Worm (Caenorhabditis elegans) whole organism, young adult: Measurements from ENCODE around the gene D1022.3.

Experiments
- B0035.1 ChIP-seq: sonication (generic microtip); optimal IDR thresholded peaks from 2 replicates; lab custom pipeline; 2016; ENCODE audit warnings: missing genetic modification characterization, mild to moderate bottlenecking, missing compliant biosample characterization, missing genotype, missing genetic modification reagents
- B0261.1 ChIP-seq: sonication (generic microtip); optimal IDR thresholded peaks from 2 replicates; lab custom pipeline; 2016; ENCODE audit warnings: mild to moderate bottlenecking, missing genetic modification characterization, moderate library complexity, missing compliant biosample characterization
- F22D6.2 ChIP-seq: sonication (generic microtip); optimal IDR thresholded peaks from 2 replicates; lab custom pipeline; 2016; ENCODE audit warnings: mild to moderate bottlenecking, missing genetic modification characterization, missing compliant biosample characterization
- F23B12.7 ChIP-seq: sonication (generic microtip); optimal IDR thresholded peaks from 2 replicates; lab custom pipeline; 2017; ENCODE audit warnings: missing genetic modification characterization, mild to moderate bottlenecking, missing compliant biosample characterization, antibody characterized with exemption, moderate library complexity; ENCODE audit not compliant: insufficient read depth
- F39B2.1 ChIP-seq: fragments of 200-800 bp; sonication (Bioruptor generic); IDR thresholded peaks from 2 replicates; pipeline ENCODE4 v1.3.6; 2022; ENCODE audit warnings: missing genetic modification reagents, missing genetic modification characterization, missing compliant biosample characterization
- F52B5.7 ChIP-seq: sonication (generic microtip); optimal IDR thresholded peaks from 2 replicates; lab custom pipeline; 2016; ENCODE audit warnings: mild to moderate bottlenecking, missing genetic modification characterization, missing compliant biosample characterization
- F57A8.1 ChIP-seq: fragments of 200-800 bp; sonication (Bioruptor generic); optimal IDR thresholded peaks from 2 replicates; lab custom pipeline; 2018; ENCODE audit warnings: mild to moderate bottlenecking, missing genetic modification characterization, moderate library complexity, missing compliant biosample characterization
- T07F8.4 ChIP-seq: sonication (generic microtip); optimal IDR thresholded peaks from 2 replicates; lab custom pipeline; 2016; ENCODE audit warnings: mild to moderate bottlenecking, missing genetic modification characterization, moderate library complexity, missing compliant biosample characterization
- Y67H2A.10 ChIP-seq: fragments of 200-800 bp; sonication (Bioruptor generic); conservative IDR thresholded peaks from 2 replicates; pipeline ENCODE4 v1.3.6; 2022; ENCODE audit warnings: missing genetic modification reagents, missing genetic modification characterization, missing compliant biosample characterization
- Y95B8A.8 ChIP-seq: fragments of 200-800 bp; sonication (Bioruptor generic); IDR thresholded peaks from 2 replicates; pipeline ENCODE4 v1.3.6; 2022; ENCODE audit warnings: missing genetic modification reagents, missing genetic modification characterization, missing compliant biosample characterization
- athp-1 ChIP-seq: sonication (generic microtip); optimal IDR thresholded peaks from 2 replicates; lab custom pipeline; 2017; ENCODE audit warnings: mild to moderate bottlenecking, missing genetic modification characterization, missing compliant biosample characterization
- cebp-1 ChIP-seq, 2 experiments: fragments of 200-800 bp in 1 of 2; sonication (Bioruptor generic) in 1 of 2; sonication (generic microtip) in 1 of 2; IDR thresholded peaks in 1 of 2; optimal IDR thresholded peaks in 1 of 2; 2 replicates each; pipeline versions ENCODE4 v1.3.6 to Lab custom; 2017 to 2022; ENCODE audit warnings: missing compliant biosample characterization in 2 of 2, missing genetic modification characterization in 2 of 2, mild to moderate bottlenecking in 1 of 2, missing genetic modification reagents in 1 of 2, moderate library complexity in 1 of 2
- ceh-100 ChIP-seq: fragments of 200-800 bp; sonication (Bioruptor generic); IDR thresholded peaks from 2 replicates; pipeline ENCODE4 v1.3.6; 2022; ENCODE audit warnings: missing genetic modification reagents, missing genetic modification characterization, missing compliant biosample characterization
- ceh-27 ChIP-seq: fragments of 200-800 bp; sonication (Bioruptor generic); optimal IDR thresholded peaks from 2 replicates; lab custom pipeline; 2018; ENCODE audit warnings: mild to moderate bottlenecking, missing genetic modification characterization, moderate library complexity, missing compliant biosample characterization
- ceh-40 ChIP-seq: fragments of 200-800 bp; sonication (Bioruptor generic); IDR thresholded peaks from 2 replicates; pipeline ENCODE4 v1.3.6; 2022; ENCODE audit warnings: missing genetic modification characterization, missing compliant biosample characterization
- ceh-58 ChIP-seq: fragments of 200-800 bp; sonication (Bioruptor generic); IDR thresholded peaks from 2 replicates; pipeline ENCODE4 v1.3.6; 2022; ENCODE audit warnings: missing genetic modification characterization, missing compliant biosample characterization
- ceh-79 ChIP-seq: sonication (generic microtip); optimal IDR thresholded peaks from 2 replicates; lab custom pipeline; 2017; ENCODE audit warnings: mild to moderate bottlenecking, missing genetic modification characterization, missing compliant biosample characterization
- ceh-91 ChIP-seq: fragments of 200-800 bp; sonication (Bioruptor generic); IDR thresholded peaks from 2 replicates; pipeline ENCODE4 v1.3.6; 2022; ENCODE audit warnings: missing genetic modification reagents, missing genetic modification characterization, missing compliant biosample characterization
- dpff-1 ChIP-seq: sonication (generic microtip); optimal IDR thresholded peaks from 2 replicates; lab custom pipeline; 2017; ENCODE audit warnings: mild to moderate bottlenecking, missing genetic modification characterization, missing compliant biosample characterization
- dpl-1 ChIP-seq: fragments of 150-350 bp; optimal IDR thresholded peaks from 2 replicates; lab custom pipeline; 2014; ENCODE audit warnings: missing biosample characterization, missing genetic modification reagents, missing genetic modification characterization
- efl-1 ChIP-seq: fragments of 150-350 bp; optimal IDR thresholded peaks from 2 replicates; lab custom pipeline; 2014; ENCODE audit warnings: missing biosample characterization, missing genetic modification reagents, missing genetic modification characterization
- egl-18 ChIP-seq: fragments of 200-800 bp; sonication (Bioruptor generic); IDR thresholded peaks from 2 replicates; pipeline ENCODE4 v1.3.6; 2022; ENCODE audit warnings: missing genetic modification reagents, missing genetic modification characterization, missing compliant biosample characterization
- egl-44 ChIP-seq: fragments of 200-800 bp; sonication (Bioruptor generic); IDR thresholded peaks from 2 replicates; pipeline ENCODE4 v1.3.6; 2022; ENCODE audit warnings: missing genetic modification reagents, missing genetic modification characterization, missing compliant biosample characterization
- ets-4 ChIP-seq: fragments of 200-800 bp; sonication (Bioruptor generic); optimal IDR thresholded peaks from 2 replicates; lab custom pipeline; 2018; ENCODE audit warnings: mild to moderate bottlenecking, missing genetic modification characterization, missing compliant biosample characterization
- hmg-1.2 ChIP-seq: fragments of 200-800 bp; sonication (Bioruptor generic); IDR thresholded peaks from 2 replicates; pipeline ENCODE4 v1.3.6; 2022; ENCODE audit warnings: missing genetic modification reagents, missing genetic modification characterization, missing compliant biosample characterization
- hmg-20 ChIP-seq: fragments of 200-800 bp; sonication (Bioruptor generic); IDR thresholded peaks from 2 replicates; pipeline ENCODE4 v1.3.6; 2022; ENCODE audit warnings: missing genetic modification reagents, missing genetic modification characterization, missing compliant biosample characterization
- hrde-1 ChIP-seq: sonication (generic microtip); optimal IDR thresholded peaks from 2 replicates; lab custom pipeline; 2016; ENCODE audit warnings: missing genetic modification characterization, mild to moderate bottlenecking, missing compliant biosample characterization, moderate library complexity, missing genotype, missing genetic modification reagents, borderline replicate concordance
- lag-1 ChIP-seq: fragments of 200-800 bp; sonication (Bioruptor generic); IDR thresholded peaks from 2 replicates; pipeline ENCODE4 v1.3.6; 2022; ENCODE audit warnings: missing genetic modification reagents, missing genetic modification characterization, missing compliant biosample characterization
- lin-26 ChIP-seq: fragments of 200-800 bp; sonication (Bioruptor generic); IDR thresholded peaks from 2 replicates; pipeline ENCODE4 v1.3.6; 2022; ENCODE audit warnings: missing genetic modification reagents, missing genetic modification characterization, missing compliant biosample characterization
- lsl-1 ChIP-seq: fragments of 200-800 bp; sonication (Bioruptor generic); optimal IDR thresholded peaks from 2 replicates; lab custom pipeline; 2018; ENCODE audit warnings: mild to moderate bottlenecking, missing genetic modification characterization, moderate library complexity, missing compliant biosample characterization
- madf-3 ChIP-seq: fragments of 200-800 bp; sonication (Bioruptor generic); IDR thresholded peaks from 2 replicates; pipeline ENCODE4 v1.3.6; 2022; ENCODE audit warnings: missing genetic modification reagents, missing genetic modification characterization, missing compliant biosample characterization
- madf-6 ChIP-seq: fragments of 200-800 bp; sonication (Bioruptor generic); IDR thresholded peaks from 2 replicates; pipeline ENCODE4 v1.3.6; 2022; ENCODE audit warnings: missing genetic modification reagents, missing genetic modification characterization, missing compliant biosample characterization
- mel-28 ChIP-seq: sonication (generic microtip); optimal IDR thresholded peaks from 2 replicates; lab custom pipeline; 2016; ENCODE audit warnings: borderline replicate concordance, mild to moderate bottlenecking, missing genetic modification characterization, missing compliant biosample characterization
- mes-4 ChIP-seq: sonication (generic microtip); optimal IDR thresholded peaks from 2 replicates; lab custom pipeline; 2016; ENCODE audit warnings: missing genotype, missing genetic modification characterization, missing compliant biosample characterization
- nhr-27 ChIP-seq: fragments of 200-800 bp; sonication (Bioruptor generic); optimal IDR thresholded peaks from 2 replicates; lab custom pipeline; 2018; ENCODE audit warnings: mild to moderate bottlenecking, missing genetic modification characterization, moderate library complexity, missing compliant biosample characterization
- pbrm-1 ChIP-seq: fragments of 200-800 bp; sonication (Bioruptor generic); IDR thresholded peaks from 2 replicates; pipeline ENCODE4 v1.3.6; 2022; ENCODE audit warnings: missing genetic modification reagents, missing genetic modification characterization, missing compliant biosample characterization
- rcor-1 ChIP-seq: fragments of 200-800 bp; sonication (Bioruptor generic); IDR thresholded peaks from 2 replicates; pipeline ENCODE4 v1.3.6; 2022; ENCODE audit warnings: missing genetic modification reagents, missing genetic modification characterization, missing compliant biosample characterization
- snpc-1.3 ChIP-seq: sonication (generic microtip); optimal IDR thresholded peaks from 2 replicates; lab custom pipeline; 2017; ENCODE audit warnings: missing genetic modification characterization, mild to moderate bottlenecking, missing compliant biosample characterization, antibody characterized with exemption, moderate library complexity, missing genotype, missing genetic modification reagents; ENCODE audit not compliant: insufficient read depth
- snpc-3.4 ChIP-seq: sonication (generic microtip); optimal IDR thresholded peaks from 2 replicates; lab custom pipeline; 2017; ENCODE audit warnings: missing genetic modification characterization, mild to moderate bottlenecking, missing compliant biosample characterization, antibody characterized with exemption, moderate library complexity, missing genotype, missing genetic modification reagents
- snpc-4 ChIP-seq, 5 experiments: fragments of 150-350 bp in 1 of 5; sonication (generic microtip) in 4 of 5; optimal IDR thresholded peaks; 2 replicates each; lab custom pipeline; 2014 to 2018; ENCODE audit warnings: missing genetic modification characterization in 5 of 5, missing biosample characterization in 3 of 5, antibody characterized with exemption in 2 of 5, mild to moderate bottlenecking in 2 of 5, missing compliant biosample characterization in 2 of 5, missing genotype in 2 of 5, moderate library complexity in 2 of 5, missing genetic modification reagents in 1 of 5
- somi-1 ChIP-seq: fragments of 200-800 bp; sonication (Bioruptor generic); optimal IDR thresholded peaks from 2 replicates; lab custom pipeline; 2018; ENCODE audit warnings: mild to moderate bottlenecking, missing genetic modification characterization, missing compliant biosample characterization
- sptf-2 ChIP-seq: fragments of 200-800 bp; sonication (Bioruptor generic); optimal IDR thresholded peaks from 2 replicates; lab custom pipeline; 2018; ENCODE audit warnings: mild to moderate bottlenecking, missing genetic modification characterization, missing compliant biosample characterization
- tlf-1 ChIP-seq: fragments of 200-800 bp; sonication (Bioruptor generic); optimal IDR thresholded peaks from 2 replicates; lab custom pipeline; 2018; ENCODE audit warnings: mild to moderate bottlenecking, missing genetic modification characterization, missing compliant biosample characterization
- ztf-18 ChIP-seq: sonication (generic microtip); optimal IDR thresholded peaks from 2 replicates; lab custom pipeline; 2016; ENCODE audit warnings: missing genotype, mild to moderate bottlenecking, missing genetic modification characterization, missing compliant biosample characterization
- ztf-25 ChIP-seq: fragments of 200-800 bp; sonication (Bioruptor generic); IDR thresholded peaks from 2 replicates; pipeline ENCODE4 v1.3.6; 2022; ENCODE audit warnings: missing genetic modification reagents, missing genetic modification characterization, missing compliant biosample characterization

Gene D1022.3

DNA sequence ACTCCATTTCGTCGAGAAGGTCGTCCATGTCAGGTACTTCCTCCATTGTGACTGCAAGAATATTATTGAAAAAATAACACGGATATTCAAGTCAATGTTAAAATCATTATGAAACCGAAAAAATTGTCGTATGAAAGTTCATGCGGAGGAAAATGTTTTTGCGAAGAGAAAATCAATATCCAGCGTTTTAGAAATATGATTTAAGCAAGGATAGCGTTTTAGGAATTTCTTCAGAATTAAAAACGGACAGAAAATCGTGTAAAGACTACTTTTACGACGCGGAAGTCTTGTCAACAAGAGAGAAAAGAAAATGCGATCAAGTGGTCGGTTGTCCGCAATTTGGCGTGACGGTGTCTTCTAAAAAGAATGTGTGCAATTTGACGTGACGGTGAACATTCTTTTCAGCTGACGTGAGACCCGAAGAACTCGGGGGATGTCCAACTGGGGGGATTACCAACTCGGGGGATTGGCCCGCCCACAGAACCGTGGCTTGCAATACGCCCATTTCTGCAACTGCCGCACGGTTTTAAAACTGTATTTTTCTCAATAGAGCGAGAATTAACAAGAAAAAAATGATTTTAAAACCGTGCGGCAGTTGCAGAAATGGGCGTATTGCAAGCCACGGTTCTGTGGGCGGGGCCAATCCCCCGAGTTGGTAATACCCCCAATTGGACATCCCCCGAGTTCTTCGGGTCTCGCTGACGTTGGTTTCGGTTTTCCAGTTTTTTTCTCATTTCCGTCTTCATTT is 22.6 kb upstream of the D1022.3 start, which contains the start of the genes aka-1 and ubc-6 (continued):
- peak; percentile 88 for TF ChIP-seq ztf-18 (tag; lab: Kevin White, UChicago)
- no peak for TF ChIP-seq F39B2.1
- peak; percentile 54 for TF ChIP-seq F52B5.7
- TF ChIP-seq lag-1 (GFP tag; lab: Robert Waterston, UW), result no peak
- TF ChIP-seq snpc-1.3 (tag; lab: Kevin White, UChicago), result peak; percentile 41
- TF ChIP-seq lin-26, result peak; percentile 94
- no peak for TF ChIP-seq mes-4 (tag; lab: Kevin White, UChicago)
- TF ChIP-seq B0261.1 (tag; lab: Kevin White, UChicago), result peak; percentile 11
- peak; percentile 54 for TF ChIP-seq efl-1 (GFP tag; lab: Kevin White, UChicago)
- TF ChIP-seq Y95B8A.8 (GFP tag; lab: Robert Waterston, UW), result peak; percentile 94
- peak; percentile 54 for TF ChIP-seq snpc-4 (GFP tag; optimal IDR thresholded peaks at IDR 0.05; lab: Kevin White, UChicago)
- peak; percentile 36 to 84 (median 70) for TF ChIP-seq snpc-4 (tag; optimal IDR thresholded peaks at IDR 0.05; lab: Kevin White, UChicago)
- no peak for TF ChIP-seq dpff-1 (tag; lab: Kevin White, UChicago)
- TF ChIP-seq sptf-2 (GFP tag; lab: Kevin White, UChicago), result no peak
- peak; percentile 78 for TF ChIP-seq hmg-20 (GFP tag; lab: Robert Waterston, UW)
- TF ChIP-seq tlf-1 (GFP tag; lab: Kevin White, UChicago), result peak; percentile 89
- peak; percentile 87; the same call in 1 of the 2 replicates for TF ChIP-seq egl-44
- TF ChIP-seq mel-28 (tag; lab: Kevin White, UChicago), result no peak
- peak; percentile 87 for TF ChIP-seq madf-3 (GFP tag; lab: Robert Waterston, UW)
- TF ChIP-seq athp-1, result peak; percentile 88
- no peak for TF ChIP-seq ceh-79 (tag; lab: Kevin White, UChicago)
- TF ChIP-seq ceh-40 (GFP tag; lab: Robert Waterston, UW), result peak; percentile 75; the same call in 1 of the 2 replicates
- TF ChIP-seq T07F8.4 (tag; lab: Kevin White, UChicago), result peak; percentile 69
- peak; percentile 80 for TF ChIP-seq cebp-1 (GFP tag; IDR thresholded peaks at IDR 0.05; lab: Robert Waterston, UW)
- TF ChIP-seq cebp-1 (tag; optimal IDR thresholded peaks at IDR 0.05; lab: Kevin White, UChicago), result peak; percentile 91
- peak; percentile 15 for TF ChIP-seq nhr-27 (tag; lab: Kevin White, UChicago)
- TF ChIP-seq egl-18 (GFP tag; lab: Robert Waterston, UW), result peak; percentile 81; the same call in 1 of the 2 replicates
- peak; percentile 82 for TF ChIP-seq hmg-1.2 (GFP tag; lab: Robert Waterston, UW)
- 0 out of 2 replicates have a peak, but pooled peaks have one; percentile 74 for TF ChIP-seq ceh-58 (GFP tag; lab: Robert Waterston, UW)
- TF ChIP-seq ceh-91, result peak; percentile 93
- TF ChIP-seq B0035.1 (tag; lab: Kevin White, UChicago), result peak; percentile 71
- TF ChIP-seq madf-6 (GFP tag; lab: Robert Waterston, UW), result peak; percentile 87
- TF ChIP-seq F57A8.1 (GFP tag; lab: Kevin White, UChicago), result peak; percentile 19
- peak; percentile 97 for TF ChIP-seq ztf-25 (GFP tag; lab: Robert Waterston, UW)
- TF ChIP-seq F22D6.2 (tag; lab: Kevin White, UChicago), result peak; percentile 39
- TF ChIP-seq snpc-3.4, result peak; percentile 47
- peak; percentile 48 for TF ChIP-seq hrde-1 (tag; lab: Kevin White, UChicago)
- peak; percentile 93 for TF ChIP-seq rcor-1 (GFP tag; lab: Robert Waterston, UW)
- TF ChIP-seq dpl-1 (GFP tag; lab: Kevin White, UChicago), result peak; percentile 34
- peak; percentile 48 for TF ChIP-seq somi-1 (GFP tag; lab: Kevin White, UChicago)
- TF ChIP-seq ets-4 (GFP tag; lab: Kevin White, UChicago), result no peak
- TF ChIP-seq pbrm-1 (GFP tag; lab: Robert Waterston, UW), result peak; percentile 97
- TF ChIP-seq ceh-27, result peak; percentile 94
- TF ChIP-seq Y67H2A.10 (GFP tag; lab: Robert Waterston, UW), result peak; percentile 92
- TF ChIP-seq lsl-1 (GFP tag; lab: Kevin White, UChicago), result peak; percentile 81
- TF ChIP-seq ceh-100, result peak; percentile 98
- TF ChIP-seq F23B12.7, result peak; percentile 72
